Worm (Caenorhabditis elegans) whole organism, midembryonic: ENCODE measurements around the gene T25C12.3.

ENCODE experiments used
- T22C8.4 ChIP-seq: fragments of 200-800 bp; sonication (Bioruptor generic); IDR thresholded peaks from 2 replicates; pipeline ENCODE4 v1.3.6; 2022; ENCODE audit warnings: missing genetic modification characterization, missing compliant biosample characterization
- cog-1 ChIP-seq: sonication (generic microtip); optimal IDR thresholded peaks from 2 replicates; lab custom pipeline; 2016; ENCODE audit warnings: missing genetic modification characterization, missing compliant biosample characterization
- flt-1 ChIP-seq: fragments of 200-800 bp; sonication (Bioruptor generic); IDR thresholded peaks from 2 replicates; pipeline ENCODE4 v1.3.6; 2022; ENCODE audit warnings: missing genetic modification characterization, missing compliant biosample characterization
- klf-2 ChIP-seq: fragments of 200-800 bp; sonication (Bioruptor generic); conservative IDR thresholded peaks from 2 replicates; pipeline ENCODE4 v1.3.6; 2022; ENCODE audit warnings: missing genetic modification reagents, missing genetic modification characterization, missing compliant biosample characterization
- med-1 ChIP-seq: sonication (generic microtip); optimal IDR thresholded peaks from 2 replicates; lab custom pipeline; 2017; ENCODE audit warnings: missing genetic modification characterization, mild to moderate bottlenecking, missing compliant biosample characterization, antibody characterized with exemption, missing genetic modification reagents; ENCODE audit not compliant: insufficient read depth
- ref-1 ChIP-seq: fragments of 200-800 bp; sonication (Bioruptor generic); conservative IDR thresholded peaks from 2 replicates; pipeline ENCODE4 v1.3.6; 2022; ENCODE audit warnings: missing genetic modification reagents, missing genetic modification characterization, missing compliant biosample characterization
- tab-1 ChIP-seq: fragments of 200-800 bp; sonication (Bioruptor generic); IDR thresholded peaks from 2 replicates; pipeline ENCODE4 v1.3.6; 2022; ENCODE audit warnings: missing genetic modification characterization, missing compliant biosample characterization
- ztf-23 ChIP-seq: fragments of 200-800 bp; sonication (Bioruptor generic); IDR thresholded peaks from 2 replicates; pipeline ENCODE4 v1.3.6; 2022; ENCODE audit warnings: missing genetic modification reagents, missing genetic modification characterization, missing compliant biosample characterization
- ztf-29 ChIP-seq: fragments of 200-800 bp; sonication (Bioruptor generic); IDR thresholded peaks from 2 replicates; pipeline ENCODE4 v1.3.6; 2022; ENCODE audit warnings: missing genetic modification reagents, missing genetic modification characterization, missing compliant biosample characterization

Gene T25C12.3

DNA sequence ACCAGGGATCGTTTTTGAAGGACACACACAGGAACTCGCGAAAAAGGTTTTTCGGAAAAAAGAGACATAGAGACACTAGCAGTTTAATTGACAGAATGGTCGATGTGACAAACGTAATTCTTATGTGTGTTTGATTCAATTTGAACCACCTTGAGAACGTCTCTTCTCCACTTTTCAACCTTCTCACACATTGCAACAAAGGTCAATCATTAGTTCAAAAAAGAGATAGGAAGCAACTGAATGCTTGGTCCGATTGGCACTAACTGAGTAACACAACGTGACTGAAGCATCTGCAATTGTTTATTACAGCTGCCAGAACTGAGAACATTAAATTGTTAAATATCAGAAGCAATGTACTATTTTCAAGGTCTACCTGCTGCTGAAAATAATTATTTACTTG is 37.7 kb downstream of the T25C12.3 start:
- TF ChIP-seq T22C8.4 (GFP tag; lab: Robert Waterston, UW) (no peak), ztf-29 (no peak), cog-1 (tag; lab: Kevin White, UChicago) (no peak), tab-1 (GFP tag; lab: Robert Waterston, UW) (no peak), med-1 (GFP tag; lab: Kevin White, UChicago) (no peak), flt-1 (no peak), klf-2 (GFP tag; lab: Robert Waterston, UW) (no peak)

DNA sequence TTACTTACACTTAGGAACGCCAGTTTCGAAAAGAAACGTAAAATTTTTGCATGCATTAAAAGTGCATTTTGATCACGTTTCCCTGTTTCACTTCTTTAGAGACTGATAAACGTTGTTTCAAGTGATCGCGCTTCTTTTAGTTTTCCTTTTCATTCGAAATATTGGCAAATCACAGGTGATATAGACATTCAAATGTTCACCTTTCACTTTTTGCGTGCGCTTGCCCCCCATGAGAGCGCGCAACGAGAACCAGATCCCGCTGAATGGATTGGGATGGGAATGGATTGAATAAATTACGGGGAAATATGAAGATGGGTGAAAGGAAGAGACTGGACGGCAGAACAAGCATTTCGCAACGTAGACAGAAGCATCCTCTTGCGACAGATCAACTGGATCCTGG is 38.3 kb downstream of the T25C12.3 start:
- TF ChIP-seq med-1 (GFP tag; lab: Kevin White, UChicago) (no peak), ztf-29 (no peak), ref-1 (GFP tag; lab: Robert Waterston, UW) (no peak), T22C8.4 (GFP tag; lab: Robert Waterston, UW) (no peak), cog-1 (tag; lab: Kevin White, UChicago) (no peak), flt-1 (no peak), ztf-23 (GFP tag; lab: Robert Waterston, UW) (no peak), klf-2 (GFP tag; lab: Robert Waterston, UW) (no peak), tab-1 (GFP tag; lab: Robert Waterston, UW) (no peak)

DNA sequence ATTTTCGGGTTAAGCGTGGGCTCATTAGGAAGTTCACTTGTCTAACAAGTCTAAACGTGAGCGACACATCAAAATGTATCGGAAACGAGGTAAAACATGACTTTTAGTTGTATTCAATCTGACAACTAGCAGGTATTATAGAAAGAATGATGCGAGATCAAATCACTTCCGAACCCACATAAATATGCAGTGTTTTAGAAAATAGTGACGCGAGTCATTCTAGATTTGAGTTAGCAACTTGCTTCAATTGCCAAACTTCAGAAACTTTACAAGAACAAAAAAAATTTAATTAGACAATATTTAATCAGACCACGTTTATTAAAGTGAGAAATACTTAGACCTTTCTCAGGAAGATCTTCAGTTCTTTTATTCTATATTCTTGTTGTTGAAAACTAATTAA is 43.1 kb downstream of the T25C12.3 start:
- no peak for TF ChIP-seq T22C8.4 (GFP tag; lab: Robert Waterston, UW)
- TF ChIP-seq med-1 (GFP tag; lab: Kevin White, UChicago), result no peak
- no peak for TF ChIP-seq ref-1 (GFP tag; lab: Robert Waterston, UW)
- no peak for TF ChIP-seq flt-1
- no peak for TF ChIP-seq klf-2 (GFP tag; lab: Robert Waterston, UW)
- no peak for TF ChIP-seq cog-1 (tag; lab: Kevin White, UChicago)

DNA sequence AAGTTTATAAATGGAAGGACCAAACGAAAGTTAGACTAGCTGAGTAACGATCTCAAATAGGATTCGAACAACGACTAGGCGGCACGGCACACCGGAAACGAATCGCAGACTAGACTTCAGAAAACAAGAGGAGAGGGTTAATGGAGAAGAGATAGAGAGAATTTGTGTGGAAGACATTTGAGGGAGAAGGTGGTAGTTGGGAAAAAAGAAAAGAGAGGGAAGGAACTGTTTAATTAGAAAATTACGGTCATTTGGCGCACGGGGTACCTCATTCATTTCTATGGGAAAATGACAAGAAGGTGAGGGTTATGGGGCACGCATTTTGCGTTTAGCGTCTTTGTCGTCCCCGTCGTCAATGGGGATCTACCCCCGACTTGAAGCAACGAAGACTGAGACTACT is 45.6 kb downstream of the T25C12.3 start, which contains the start of gene F48C5.2:
F48C5.2 (minus strand) TSS at position 101 of the 400 bp plus-strand sequence.
- TF ChIP-seq med-1 (GFP tag; lab: Kevin White, UChicago) (no peak), T22C8.4 (GFP tag; lab: Robert Waterston, UW) (no peak), klf-2 (GFP tag; lab: Robert Waterston, UW) (no peak), ztf-23 (GFP tag; lab: Robert Waterston, UW) (no peak), flt-1 (no peak), ref-1 (GFP tag; lab: Robert Waterston, UW) (no peak), tab-1 (GFP tag; lab: Robert Waterston, UW) (no peak), cog-1 (tag; lab: Kevin White, UChicago) (no peak)

DNA sequence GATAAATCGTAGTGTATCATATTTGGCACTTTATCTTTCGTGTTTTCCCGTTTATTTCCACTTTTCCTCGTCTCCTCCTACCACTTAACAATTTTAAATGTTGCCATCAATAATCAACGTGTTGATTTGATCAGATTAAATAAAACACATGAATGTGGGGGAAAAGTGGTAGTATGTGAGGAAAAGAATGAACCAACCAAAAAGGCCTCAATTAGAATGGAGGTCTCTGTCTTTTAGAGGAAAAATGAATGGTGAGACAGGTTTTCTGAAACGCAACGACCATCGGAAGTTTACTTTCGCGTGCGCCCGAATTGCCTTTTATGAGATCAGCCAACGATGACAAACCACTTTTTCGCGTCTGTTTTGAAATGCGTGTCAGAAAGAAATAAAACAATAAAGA is 47.5 kb downstream of the T25C12.3 start:
- no peak for TF ChIP-seq ztf-29
- no peak for TF ChIP-seq tab-1 (GFP tag; lab: Robert Waterston, UW)
- no peak for TF ChIP-seq cog-1 (tag; lab: Kevin White, UChicago)
- no peak for TF ChIP-seq med-1 (GFP tag; lab: Kevin White, UChicago)
- TF ChIP-seq klf-2 (GFP tag; lab: Robert Waterston, UW), result no peak
- TF ChIP-seq T22C8.4 (GFP tag; lab: Robert Waterston, UW), result no peak
- no peak for TF ChIP-seq flt-1
- TF ChIP-seq ztf-23 (GFP tag; lab: Robert Waterston, UW), result no peak
- TF ChIP-seq ref-1 (GFP tag; lab: Robert Waterston, UW), result no peak

DNA sequence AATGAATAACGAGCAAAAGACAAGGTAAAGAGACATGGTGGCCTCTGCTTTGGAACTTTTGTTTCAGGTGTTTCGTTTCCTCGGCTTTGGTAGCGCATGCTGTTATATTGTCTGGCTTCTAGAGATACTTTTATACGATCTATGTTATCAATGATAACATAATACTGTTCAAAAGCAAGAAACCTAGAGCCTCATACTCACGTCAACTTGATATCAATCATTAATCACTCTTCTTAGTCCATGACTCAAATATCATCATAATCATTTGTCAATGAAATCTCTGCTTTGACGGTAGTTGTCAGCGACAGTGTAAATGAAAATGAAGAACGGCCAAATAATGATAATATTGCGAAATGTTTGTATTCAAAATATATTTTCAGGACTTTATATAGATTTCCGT is 49.5 kb downstream of the T25C12.3 start:
- TF ChIP-seq tab-1 (GFP tag; lab: Robert Waterston, UW), result no peak

DNA sequence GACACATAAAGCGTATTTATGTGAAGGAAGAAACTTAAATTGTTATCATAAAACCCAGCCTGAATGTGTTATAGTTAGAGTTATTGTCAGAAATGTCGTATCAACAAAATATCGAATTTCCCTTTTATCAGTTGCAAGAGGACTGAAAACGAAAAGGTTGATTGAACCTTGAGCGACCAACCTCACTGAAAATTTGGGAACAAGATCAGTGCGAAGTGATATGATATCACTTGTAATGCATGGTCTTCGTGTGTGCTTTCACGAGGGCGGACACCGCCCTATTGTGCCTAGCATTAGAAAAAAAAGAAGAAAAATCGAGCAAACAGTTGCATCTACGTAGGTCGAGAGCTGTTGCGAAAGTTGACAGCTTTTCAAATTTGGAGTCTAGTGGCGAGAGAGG is 52.1 kb downstream of the T25C12.3 start:
- TF ChIP-seq ztf-23 (GFP tag; lab: Robert Waterston, UW) (no peak), med-1 (GFP tag; lab: Kevin White, UChicago) (no peak), tab-1 (GFP tag; lab: Robert Waterston, UW) (no peak), cog-1 (tag; lab: Kevin White, UChicago) (no peak), klf-2 (GFP tag; lab: Robert Waterston, UW) (no peak), ref-1 (GFP tag; lab: Robert Waterston, UW) (no peak), T22C8.4 (GFP tag; lab: Robert Waterston, UW) (no peak), ztf-29 (no peak), flt-1 (no peak)

DNA sequence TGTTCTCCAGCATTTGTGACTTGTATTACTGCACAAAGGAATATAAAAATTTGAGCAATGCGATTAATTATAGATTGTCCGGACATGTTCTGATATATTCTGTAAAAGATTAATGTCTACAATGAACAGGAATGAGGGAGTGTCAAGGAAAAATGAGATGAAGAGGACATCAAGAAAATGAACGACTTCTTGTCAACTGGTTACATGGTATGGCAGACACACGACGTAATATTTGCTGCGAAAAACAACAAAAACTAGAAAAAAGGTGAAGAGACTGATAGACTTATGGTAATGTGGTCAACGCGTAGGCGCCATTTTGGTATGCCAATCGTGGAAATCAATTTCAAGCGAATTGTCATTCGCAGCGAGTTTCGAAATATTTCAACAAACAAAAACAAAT is 53.3 kb downstream of the T25C12.3 start, which contains the start of gene igeg-2:
igeg-2 (minus strand) TSS at position 101 of the 400 bp plus-strand sequence.
- no peak for TF ChIP-seq T22C8.4 (GFP tag; lab: Robert Waterston, UW)
- no peak for TF ChIP-seq klf-2 (GFP tag; lab: Robert Waterston, UW)
- no peak for TF ChIP-seq med-1 (GFP tag; lab: Kevin White, UChicago)
- no peak for TF ChIP-seq ref-1 (GFP tag; lab: Robert Waterston, UW)
- no peak for TF ChIP-seq flt-1
- no peak for TF ChIP-seq cog-1 (tag; lab: Kevin White, UChicago)
- no peak for TF ChIP-seq ztf-23 (GFP tag; lab: Robert Waterston, UW)
- TF ChIP-seq ztf-29, result no peak
- no peak for TF ChIP-seq tab-1 (GFP tag; lab: Robert Waterston, UW)
